Worm (Caenorhabditis elegans): Measurements from ENCODE around the gene Y110A2AL.6.

Y110A2AL.6 gene

ce11 chrII:2797951-2798350 lies 43.5 kb downstream of the Y110A2AL.6 start:
- TF ChIP-seq nhr-25 (tag; optimal IDR thresholded peaks at IDR 0.05) (no peak), ZK546.5 (tag; optimal IDR thresholded peaks at IDR 0.05) (no peak), sma-9 (GFP tag; optimal IDR thresholded peaks at IDR 0.05) (no peak), sma-9 (tag; optimal IDR thresholded peaks at IDR 0.05) (no peak), unc-62 (GFP tag; optimal IDR thresholded peaks at IDR 0.05) (no peak)

DNA sequence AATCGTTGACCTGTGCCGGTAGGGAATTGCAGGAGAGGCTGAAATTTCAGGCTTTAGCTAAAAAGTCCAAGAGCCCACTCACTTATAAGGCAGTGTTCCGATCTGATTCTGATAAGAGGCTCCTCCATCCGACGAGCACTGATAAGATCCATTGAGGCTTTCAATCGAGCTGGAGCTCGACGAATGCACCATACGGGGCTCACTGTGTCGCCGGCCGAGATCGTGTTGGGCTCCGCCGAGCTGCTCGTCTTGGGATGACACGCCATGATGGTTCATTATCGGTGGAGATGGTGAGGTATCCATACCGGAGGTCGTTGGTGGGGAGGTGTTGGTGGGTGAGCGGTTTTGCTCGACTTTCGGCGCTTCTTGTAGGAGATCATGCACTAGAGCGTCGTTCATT lies 45.0 kb downstream of the Y110A2AL.6 start:
- TF ChIP-seq nhr-10 (tag; optimal IDR thresholded peaks at IDR 0.05), result no peak
- no peak for TF ChIP-seq unc-39 (tag; optimal IDR thresholded peaks at IDR 0.05)
- no peak for TF ChIP-seq ztf-1 (GFP tag; conservative IDR thresholded peaks at IDR 0.05)
- no peak for TF ChIP-seq Y55F3AM.14 (GFP tag; optimal IDR thresholded peaks at IDR 0.05)

DNA sequence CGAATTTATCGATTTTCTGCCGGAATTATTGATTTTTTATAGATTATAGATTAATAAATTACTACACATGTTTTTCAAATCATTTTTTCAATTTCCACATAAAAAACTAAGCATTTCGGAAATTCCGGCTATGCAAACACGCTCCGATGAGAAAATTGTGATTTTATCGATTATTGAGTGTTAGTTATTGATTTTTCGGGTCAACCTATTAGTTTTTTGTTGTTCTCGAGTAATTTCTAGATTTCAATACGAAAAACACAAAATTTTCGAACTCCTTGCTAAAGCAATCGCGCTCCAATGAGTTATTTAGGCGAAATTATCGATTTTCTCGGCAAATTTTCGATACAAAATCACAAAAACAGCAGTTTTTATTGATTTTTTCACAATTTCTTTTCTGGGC lies 46.0 kb downstream of the Y110A2AL.6 start:
- TF ChIP-seq nhr-129 (tag; optimal IDR thresholded peaks at IDR 0.05) (no peak), nhr-6 (tag; optimal IDR thresholded peaks at IDR 0.05) (no peak), mdl-1 (tag; optimal IDR thresholded peaks at IDR 0.05) (no peak), nhr-11 (tag; optimal IDR thresholded peaks at IDR 0.05) (no peak), ztf-11 (tag; optimal IDR thresholded peaks at IDR 0.05) (no peak), unc-62 (GFP tag; optimal IDR thresholded peaks at IDR 0.05) (no peak), unc-55 (GFP tag; optimal IDR thresholded peaks at IDR 0.05) (no peak), R02D3.7 (tag; optimal IDR thresholded peaks at IDR 0.05) (no peak), sem-4 (tag; optimal IDR thresholded peaks at IDR 0.05) (no peak), C34F6.9 (tag; optimal IDR thresholded peaks at IDR 0.05) (no peak), crh-2 (tag; optimal IDR thresholded peaks at IDR 0.05) (no peak), nhr-21 (tag; optimal IDR thresholded peaks at IDR 0.05) (no peak), lin-39 (tag; optimal IDR thresholded peaks at IDR 0.05) (no peak), egl-27 (tag; optimal IDR thresholded peaks at IDR 0.05) (no peak)

DNA sequence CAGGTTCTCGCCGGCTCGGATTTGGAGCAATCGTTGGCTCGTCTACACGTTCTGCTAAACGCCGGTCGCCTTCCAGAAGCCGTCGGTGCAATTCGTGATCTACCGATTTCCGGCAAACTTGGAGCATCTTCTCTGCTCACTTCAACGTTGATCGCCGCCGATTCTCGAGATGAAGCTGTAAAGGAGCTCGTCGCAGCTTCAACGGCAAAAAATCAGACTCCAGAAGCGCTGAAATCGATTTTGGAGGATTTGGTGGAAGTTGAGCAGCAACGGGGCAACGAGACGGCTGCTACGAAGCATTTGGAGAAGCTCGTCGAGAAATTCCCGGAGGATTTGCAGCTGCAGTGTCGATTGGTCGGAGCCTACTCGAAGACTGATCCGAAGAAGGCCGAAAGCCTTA lies 49.7 kb downstream of the Y110A2AL.6 start:
- TF ChIP-seq ztf-1 (GFP tag; conservative IDR thresholded peaks at IDR 0.05) (no peak), unc-62 (GFP tag; optimal IDR thresholded peaks at IDR 0.05) (no peak), lin-11 (tag; optimal IDR thresholded peaks at IDR 0.05) (no peak), mbf-1 (tag; optimal IDR thresholded peaks at IDR 0.05) (no peak), egl-27 (tag; optimal IDR thresholded peaks at IDR 0.05) (no peak), zag-1 (tag; optimal IDR thresholded peaks at IDR 0.05) (no peak), dmd-4 (tag; optimal IDR thresholded peaks at IDR 0.05) (no peak), alr-1 (tag; optimal IDR thresholded peaks at IDR 0.05) (no peak), lsy-2 (tag; optimal IDR thresholded peaks at IDR 0.05) (no peak), ceh-16 (tag; optimal IDR thresholded peaks at IDR 0.05) (no peak), nhr-23 (tag; optimal IDR thresholded peaks at IDR 0.05) (no peak), sma-9 (GFP tag; optimal IDR thresholded peaks at IDR 0.05) (no peak), sma-9 (tag; optimal IDR thresholded peaks at IDR 0.05) (no peak), nhr-10 (tag; optimal IDR thresholded peaks at IDR 0.05) (no peak), sem-4 (tag; optimal IDR thresholded peaks at IDR 0.05) (no peak), lin-39 (tag; optimal IDR thresholded peaks at IDR 0.05) (no peak), blmp-1 (tag; optimal IDR thresholded peaks at IDR 0.05; ENCODE audit: insufficient read depth) (no peak), nhr-12 (tag; optimal IDR thresholded peaks at IDR 0.05) (no peak)
